Fruit fly (Drosophila melanogaster) whole organism, wandering third instar larva: ENCODE data around the gene CG42818.

Source experiments
- Abd-B ChIP-seq: fragments of >200 bp; optimal IDR thresholded peaks from 2 replicates; lab custom pipeline; 2017; ENCODE audit warnings: missing biosample characterization, missing genetic modification characterization
- CG32264 ChIP-seq: fragments of 200-800 bp; sonication (Bioruptor generic); optimal IDR thresholded peaks from 2 replicates; lab custom pipeline; 2016; ENCODE audit warnings: missing biosample characterization, missing genetic modification characterization
- CG9705 ChIP-seq: fragments of 200-800 bp; sonication (Bioruptor generic); optimal IDR thresholded peaks from 2 replicates; lab custom pipeline; 2018; ENCODE audit warnings: missing biosample characterization, mild to moderate bottlenecking, missing genetic modification characterization
- CrebA ChIP-seq: fragments of 200-800 bp; sonication (Bioruptor generic); optimal IDR thresholded peaks from 2 replicates; lab custom pipeline; 2016; ENCODE audit warnings: missing biosample characterization, mild to moderate bottlenecking, missing genetic modification characterization, borderline replicate concordance
- Dfd ChIP-seq: fragments of >200 bp; optimal IDR thresholded peaks from 2 replicates; lab custom pipeline; 2017; ENCODE audit warnings: missing biosample characterization, missing genetic modification characterization
- Dif ChIP-seq: fragments of 200-275, 200-300 bp; sonication (Bioruptor generic); optimal IDR thresholded peaks from 2 replicates; lab custom pipeline; 2018; ENCODE audit warnings: missing biosample characterization, missing genetic modification characterization; ENCODE audit not compliant: partially characterized antibody
- GATAd ChIP-seq: sonication (Bioruptor generic); optimal IDR thresholded peaks from 2 replicates; lab custom pipeline; 2016; ENCODE audit warnings: missing biosample characterization, missing genetic modification characterization
- HLH106 ChIP-seq: fragments of 200-800 bp; optimal IDR thresholded peaks from 3 replicates; lab custom pipeline; 2019; ENCODE audit warnings: missing biosample characterization, mild to moderate bottlenecking, missing genetic modification characterization, moderate library complexity
- Hnf4 ChIP-seq: fragments of 200-800 bp; sonication (Bioruptor generic); optimal IDR thresholded peaks from 2 replicates; lab custom pipeline; 2016; ENCODE audit warnings: missing biosample characterization, mild to moderate bottlenecking, missing genetic modification characterization
- Hr78 ChIP-seq: fragments of >200 bp; optimal IDR thresholded peaks from 2 replicates; lab custom pipeline; 2017; ENCODE audit warnings: missing biosample characterization, missing genetic modification characterization
- Hr83 ChIP-seq: fragments of 200-300 bp; sonication (Bioruptor generic); optimal IDR thresholded peaks from 2 replicates; lab custom pipeline; 2016; ENCODE audit warnings: missing biosample characterization, mild to moderate bottlenecking, missing genetic modification characterization, moderate library complexity; ENCODE audit not compliant: poor library complexity, severe bottlenecking
- Jra ChIP-seq: sonication (Bioruptor generic); optimal IDR thresholded peaks from 2 replicates; lab custom pipeline; 2016; ENCODE audit warnings: missing biosample characterization, missing genetic modification characterization
- Mio ChIP-seq: sonication (Bioruptor generic); optimal IDR thresholded peaks from 2 replicates; lab custom pipeline; 2016; ENCODE audit warnings: missing biosample characterization, missing genetic modification characterization
- Myc ChIP-seq: fragments of >200 bp; optimal IDR thresholded peaks from 2 replicates; lab custom pipeline; 2017
- N ChIP-seq: fragments of >200 bp; optimal IDR thresholded peaks from 2 replicates; lab custom pipeline; 2018; ENCODE audit warnings: missing biosample characterization, missing external identifiers, missing genetic modification characterization
- OdsH ChIP-seq: fragments of 200-800 bp; sonication (Bioruptor generic); optimal IDR thresholded peaks from 2 replicates; lab custom pipeline; 2016; ENCODE audit warnings: missing biosample characterization, mild to moderate bottlenecking, missing genetic modification characterization
- Rel ChIP-seq, 2 experiments: fragments of 200-800 bp; sonication (Bioruptor generic) in 1 of 2; optimal IDR thresholded peaks; 2 replicates in 1 of 2; 3 replicates in 1 of 2; lab custom pipeline; 2016 to 2019; ENCODE audit warnings: mild to moderate bottlenecking in 2 of 2, missing biosample characterization in 2 of 2, missing genetic modification characterization in 2 of 2, moderate library complexity in 1 of 2
- Sp1 ChIP-seq: fragments of 200-800 bp; sonication (Bioruptor generic); optimal IDR thresholded peaks from 3 replicates; lab custom pipeline; 2019; ENCODE audit warnings: missing biosample characterization, mild to moderate bottlenecking, missing genetic modification characterization, moderate library complexity
- Vsx2 ChIP-seq: fragments of 200-300, 225-300 bp; sonication (Bioruptor generic); optimal IDR thresholded peaks from 2 replicates; lab custom pipeline; 2018; ENCODE audit warnings: missing biosample characterization, missing genetic modification characterization; ENCODE audit not compliant: partially characterized antibody
- br ChIP-seq: fragments of 200-800 bp; sonication (Bioruptor generic); optimal IDR thresholded peaks from 2 replicates; lab custom pipeline; 2016; ENCODE audit warnings: missing biosample characterization, missing genetic modification characterization
- brk ChIP-seq: fragments of 200-800 bp; sonication (Bioruptor generic); optimal IDR thresholded peaks from 2 replicates; lab custom pipeline; 2016; ENCODE audit warnings: missing biosample characterization, mild to moderate bottlenecking, missing genetic modification characterization
- dl ChIP-seq, 2 experiments: fragments of 175-275, 200-275 bp in 1 of 2; fragments of 200-275 bp in 1 of 2; sonication (Bioruptor generic); optimal IDR thresholded peaks; lab custom pipeline; 2018; ENCODE audit warnings: mild to moderate bottlenecking in 2 of 2, missing biosample characterization in 2 of 2, missing genetic modification characterization in 2 of 2, moderate library complexity in 2 of 2; ENCODE audit not compliant: partially characterized antibody in 2 of 2, insufficient read depth in 1 of 2
- dmrt93B ChIP-seq: fragments of 200-800 bp; sonication (Bioruptor generic); optimal IDR thresholded peaks from 2 replicates; lab custom pipeline; 2018; ENCODE audit warnings: missing biosample characterization, mild to moderate bottlenecking, missing genetic modification characterization
- dsf ChIP-seq: sonication (Bioruptor generic); optimal IDR thresholded peaks from 2 replicates; lab custom pipeline; 2016; ENCODE audit warnings: missing biosample characterization, missing genetic modification characterization, borderline replicate concordance
- ey ChIP-seq: fragments of 200-800 bp; sonication (Bioruptor generic); optimal IDR thresholded peaks from 2 replicates; lab custom pipeline; 2016; ENCODE audit warnings: missing biosample characterization, missing genetic modification characterization
- foxo ChIP-seq, 2 experiments: fragments of 200-800 bp; sonication (Bioruptor generic); optimal IDR thresholded peaks; 2 replicates in 1 of 2; 3 replicates in 1 of 2; lab custom pipeline; 2016 to 2017; ENCODE audit warnings: missing biosample characterization in 2 of 2, missing genetic modification characterization in 2 of 2
- fru ChIP-seq: fragments of 200-800 bp; sonication (Bioruptor generic); optimal IDR thresholded peaks from 3 replicates; lab custom pipeline; 2016; ENCODE audit warnings: missing biosample characterization, mild to moderate bottlenecking, missing genetic modification characterization
- h ChIP-seq: fragments of 200-800 bp; sonication (Bioruptor generic); optimal IDR thresholded peaks from 3 replicates; lab custom pipeline; 2016; ENCODE audit warnings: missing biosample characterization, mild to moderate bottlenecking, missing genetic modification characterization
- jim ChIP-seq: fragments of 175-275, 200-325 bp; sonication (Bioruptor generic); optimal IDR thresholded peaks from 2 replicates; lab custom pipeline; 2016; ENCODE audit warnings: missing biosample characterization, mild to moderate bottlenecking, missing genetic modification characterization
- lola ChIP-seq: fragments of >200 bp; optimal IDR thresholded peaks from 2 replicates; lab custom pipeline; 2017; ENCODE audit warnings: missing biosample characterization, missing genetic modification characterization
- pan ChIP-seq: fragments of >200 bp; optimal IDR thresholded peaks from 2 replicates; lab custom pipeline; 2017
- psq ChIP-seq: fragments of 200-800 bp; sonication (Bioruptor generic); optimal IDR thresholded peaks from 3 replicates; lab custom pipeline; 2017; ENCODE audit warnings: missing biosample characterization, mild to moderate bottlenecking, missing genetic modification characterization, moderate library complexity
- rgr ChIP-seq: fragments of 200-800 bp; sonication (Bioruptor generic); optimal IDR thresholded peaks from 3 replicates; lab custom pipeline; 2016; ENCODE audit warnings: missing biosample characterization, mild to moderate bottlenecking, missing genetic modification characterization
- sage ChIP-seq: fragments of 200-800 bp; sonication (Bioruptor generic); optimal IDR thresholded peaks from 2 replicates; lab custom pipeline; 2016; ENCODE audit warnings: missing biosample characterization, mild to moderate bottlenecking, missing genetic modification characterization
- sv ChIP-seq: fragments of 200-800 bp; sonication (Bioruptor generic); optimal IDR thresholded peaks from 3 replicates; lab custom pipeline; 2016; ENCODE audit warnings: missing biosample characterization, missing genetic modification characterization
- tai ChIP-seq: sonication (Bioruptor generic); optimal IDR thresholded peaks from 2 replicates; lab custom pipeline; 2016; ENCODE audit warnings: missing biosample characterization, missing genetic modification characterization
- usp ChIP-seq: fragments of >200 bp; optimal IDR thresholded peaks from 2 replicates; lab custom pipeline; 2017; ENCODE audit warnings: missing biosample characterization, missing genetic modification characterization
- woc ChIP-seq: sonication (Bioruptor generic); optimal IDR thresholded peaks from 2 replicates; lab custom pipeline; 2016; ENCODE audit warnings: missing biosample characterization, mild to moderate bottlenecking, missing genetic modification characterization

CG42818 gene

dm6 chr2L:16272730-16273129 lies 31.0 kb downstream of the CG42818 start:
- TF ChIP-seq sv (GFP tag; lab: Kevin White, UChicago), result no peak
- peak; percentile 26 for TF ChIP-seq CrebA (GFP tag; lab: Kevin White, UChicago)
- peak; percentile 67 for TF ChIP-seq tai (GFP tag; lab: Kevin White, UChicago)
- TF ChIP-seq Abd-B, result no peak
- TF ChIP-seq sage (GFP tag; lab: Kevin White, UChicago), result peak; percentile 40
- peak; percentile 57 for TF ChIP-seq OdsH (GFP tag; lab: Kevin White, UChicago)
- no peak for TF ChIP-seq N
- TF ChIP-seq Myc (lab: Kevin White, UChicago), result no peak
- no peak for TF ChIP-seq Mio (GFP tag; lab: Kevin White, UChicago)
- TF ChIP-seq ey (GFP tag; lab: Kevin White, UChicago), result peak; percentile 31
- TF ChIP-seq usp (GFP tag; lab: Kevin White, UChicago), result no peak
- TF ChIP-seq Hnf4, result peak; percentile 64
- peak; percentile 65 for TF ChIP-seq brk (GFP tag; lab: Kevin White, UChicago)
- TF ChIP-seq Sp1, result peak; percentile 14
- no peak for TF ChIP-seq lola
- peak; percentile 36 for TF ChIP-seq Jra (GFP tag; lab: Kevin White, UChicago)
- peak; percentile 67 for TF ChIP-seq rgr (GFP tag; lab: Kevin White, UChicago)
- no peak for TF ChIP-seq Dif (GFP tag; lab: Kevin White, UChicago)
- peak; percentile 81 for TF ChIP-seq Hr83
- TF ChIP-seq Hr78 (GFP tag; lab: Kevin White, UChicago), result no peak
- no peak for TF ChIP-seq pan (lab: Kevin White, UChicago)
- peak; percentile 42 for TF ChIP-seq CG32264 (GFP tag; lab: Kevin White, UChicago)
- peak; percentile 67 for TF ChIP-seq br (GFP tag; lab: Kevin White, UChicago)
- TF ChIP-seq fru (GFP tag; lab: Kevin White, UChicago), result peak; percentile 48
- peak; percentile 86 for TF ChIP-seq h (GFP tag; lab: Kevin White, UChicago)
- no peak for TF ChIP-seq CG9705 (GFP tag; lab: Kevin White, UChicago)
- TF ChIP-seq jim (GFP tag; lab: Kevin White, UChicago), result peak; percentile 63
- TF ChIP-seq HLH106 (tag; lab: Kevin White, UChicago), result peak; percentile 22
- no peak for TF ChIP-seq Vsx2 (GFP tag; lab: Kevin White, UChicago)
- TF ChIP-seq GATAd (GFP tag; lab: Kevin White, UChicago), result no peak
- no peak for TF ChIP-seq dl (GFP tag; optimal IDR thresholded peaks at IDR 0.05; lab: Kevin White, UChicago; ENCODE audit: insufficient read depth in 1 of 2, partially characterized antibody in 2 of 2)
- no peak for TF ChIP-seq dsf (GFP tag; lab: Kevin White, UChicago)
- no peak for TF ChIP-seq Rel (GFP tag; optimal IDR thresholded peaks at IDR 0.05; lab: Kevin White, UChicago)
- TF ChIP-seq Rel (tag; optimal IDR thresholded peaks at IDR 0.05; lab: Kevin White, UChicago), result peak; percentile 73
- peak; percentile 13 for TF ChIP-seq psq (GFP tag; lab: Kevin White, UChicago)
- TF ChIP-seq foxo (GFP tag; optimal IDR thresholded peaks at IDR 0.05; lab: Kevin White, UChicago), result peak in 1 of 2 experiments; percentile 10
- no peak for TF ChIP-seq woc (GFP tag; lab: Kevin White, UChicago)
- TF ChIP-seq dmrt93B (GFP tag; lab: Kevin White, UChicago), result peak; percentile 18
- no peak for TF ChIP-seq Dfd (GFP tag; lab: Kevin White, UChicago)

dm6 chr2L:16273439-16273838 lies 31.7 kb downstream of the CG42818 start:
- no peak for TF ChIP-seq GATAd (GFP tag; lab: Kevin White, UChicago)
- no peak for TF ChIP-seq Abd-B
- TF ChIP-seq psq (GFP tag; lab: Kevin White, UChicago), result no peak
- TF ChIP-seq Sp1, result no peak
- no peak for TF ChIP-seq brk (GFP tag; lab: Kevin White, UChicago)
- no peak for TF ChIP-seq Rel (GFP tag; optimal IDR thresholded peaks at IDR 0.05; lab: Kevin White, UChicago)
- TF ChIP-seq Rel (tag; optimal IDR thresholded peaks at IDR 0.05; lab: Kevin White, UChicago), result peak; percentile 5
